Worm (Caenorhabditis elegans) whole organism, L1 larva: ENCODE results near the gene Y38E10A.3.

Source experiments
- dpl-1 ChIP-seq, 3 experiments: fragments of 150-350 bp in 2 of 3; sonication (generic microtip) in 1 of 3; optimal IDR thresholded peaks; 2 replicates each; lab custom pipeline; 2014 to 2017; ENCODE audit warnings: missing biosample characterization in 3 of 3, missing genetic modification characterization in 3 of 3, missing genetic modification reagents in 3 of 3
- elt-3 ChIP-seq, 6 experiments: fragments of 150-350 bp in 1 of 6; sonication (generic microtip); optimal IDR thresholded peaks; 2 replicates each; lab custom pipeline; 2017 to 2018; ENCODE audit warnings: missing biosample characterization in 6 of 6, missing genetic modification characterization in 6 of 6, inconsistent platforms in 1 of 6
- lin-35 ChIP-seq, 2 experiments: fragments of 150-350 bp; optimal IDR thresholded peaks; 2 replicates each; lab custom pipeline; 2014; ENCODE audit warnings: missing biosample characterization in 2 of 2, missing genetic modification characterization in 2 of 2, missing genetic modification reagents in 2 of 2
- mdl-1 ChIP-seq, 2 experiments: fragments of 150-350 bp; optimal IDR thresholded peaks; 2 replicates each; lab custom pipeline; 2014 to 2017; ENCODE audit warnings: missing biosample characterization in 2 of 2, missing genetic modification characterization in 2 of 2, inconsistent platforms in 1 of 2
- nhr-12 ChIP-seq: sonication (generic microtip); optimal IDR thresholded peaks from 2 replicates; lab custom pipeline; 2017; ENCODE audit warnings: missing biosample characterization, missing genetic modification characterization
- nhr-77 ChIP-seq: fragments of 150-350 bp; optimal IDR thresholded peaks from 2 replicates; lab custom pipeline; 2014; ENCODE audit warnings: missing biosample characterization, missing genetic modification characterization
- pag-3 ChIP-seq: sonication (generic microtip); optimal IDR thresholded peaks from 2 replicates; lab custom pipeline; 2017; ENCODE audit warnings: missing genetic modification characterization, mild to moderate bottlenecking, missing compliant biosample characterization, antibody characterized with exemption, borderline replicate concordance; ENCODE audit not compliant: insufficient read depth
- zag-1 ChIP-seq: fragments of 150-350 bp; optimal IDR thresholded peaks from 2 replicates; lab custom pipeline; 2014; ENCODE audit warnings: missing biosample characterization, missing genetic modification characterization

DNA sequence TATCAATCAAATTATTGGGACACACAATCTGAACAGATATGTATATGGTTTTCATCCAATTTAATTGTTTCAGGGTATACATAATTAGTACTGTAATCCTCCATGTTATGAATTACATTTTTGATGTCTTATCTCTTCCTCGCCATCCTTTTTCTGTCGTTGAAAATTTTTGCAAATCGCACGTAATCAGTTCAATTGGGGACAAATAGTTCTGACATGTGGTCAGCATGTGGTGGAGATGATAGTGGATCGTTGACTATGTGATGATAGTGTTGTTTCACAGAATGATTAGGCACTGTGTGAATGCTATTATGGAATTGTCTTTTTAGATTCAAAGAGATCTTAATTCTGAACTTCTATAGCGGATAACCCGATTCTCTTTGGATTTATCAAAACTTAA is 40.8 kb upstream of the Y38E10A.3 start:
- no peak for TF ChIP-seq nhr-12 (tag; lab: Kevin White, UChicago)
- peak in 1 of 2 experiments; percentile 36 for TF ChIP-seq lin-35 (GFP tag; optimal IDR thresholded peaks at IDR 0.05; lab: Kevin White, UChicago)
- peak in 5 of 6 experiments; percentile 2 to 88 (median 44) for TF ChIP-seq elt-3 (tag; optimal IDR thresholded peaks at IDR 0.05; lab: Kevin White, UChicago)
- peak in 1 of 2 experiments; percentile 42 for TF ChIP-seq mdl-1 (tag; optimal IDR thresholded peaks at IDR 0.05; lab: Kevin White, UChicago)
- no peak for TF ChIP-seq pag-3
- TF ChIP-seq zag-1, result no peak
- TF ChIP-seq nhr-77, result no peak
- no peak for TF ChIP-seq dpl-1 (GFP tag; optimal IDR thresholded peaks at IDR 0.05; lab: Kevin White, UChicago)
